Fruit fly (Drosophila melanogaster) whole organism, embryonic: Measurements from ENCODE around the gene Gga.
A peak's percentile ranks its signal among the peaks of the same experiment; 100 is the strongest.

Experiments used
- Adf1 ChIP-seq: fragments of 200-800 bp; sonication (Bioruptor generic); IDR thresholded peaks from 2 replicates; pipeline ENCODE4 v1.3.6; 2022; ENCODE audit warnings: missing biosample characterization, missing genetic modification characterization
- Bgb ChIP-seq: fragments of 200-800 bp; sonication (Bioruptor generic); IDR thresholded peaks from 2 replicates; pipeline ENCODE4 v1.3.6; 2022; ENCODE audit warnings: missing biosample characterization, missing genetic modification characterization; ENCODE audit not compliant: partially characterized antibody
- C15 ChIP-seq: fragments of 200-800 bp; sonication (Bioruptor generic); IDR thresholded peaks from 3 replicates; pipeline ENCODE4 v1.3.6; 2022; ENCODE audit warnings: missing biosample characterization, missing genetic modification characterization
- CG10462 ChIP-seq: fragments of 200-800 bp; sonication (Bioruptor generic); optimal IDR thresholded peaks from 2 replicates; lab custom pipeline; 2016; ENCODE audit warnings: missing biosample characterization, missing genetic modification characterization
- CG10654 ChIP-seq: fragments of 200-800 bp; sonication (Bioruptor generic); optimal IDR thresholded peaks from 2 replicates; lab custom pipeline; 2016; ENCODE audit warnings: missing biosample characterization, missing genetic modification characterization
- CG12236 ChIP-seq: fragments of 200-800 bp; sonication (Bioruptor generic); optimal IDR thresholded peaks from 2 replicates; lab custom pipeline; 2016; ENCODE audit warnings: missing biosample characterization, missing genetic modification characterization
- CG12299 ChIP-seq: fragments of 200-800 bp; sonication (Bioruptor generic); optimal IDR thresholded peaks from 2 replicates; lab custom pipeline; 2018; ENCODE audit warnings: missing biosample characterization, mild to moderate bottlenecking, missing genetic modification characterization
- CG16863 ChIP-seq: fragments of 200-800 bp; sonication (Bioruptor generic); optimal IDR thresholded peaks from 3 replicates; lab custom pipeline; 2016; ENCODE audit warnings: missing biosample characterization, missing genetic modification characterization
- CG1792 ChIP-seq: fragments of 200-800 bp; sonication (Bioruptor generic); optimal IDR thresholded peaks from 2 replicates; lab custom pipeline; 2016; ENCODE audit warnings: missing biosample characterization, missing genetic modification characterization
- CG31388 ChIP-seq: fragments of 200-800 bp; sonication (Bioruptor generic); optimal IDR thresholded peaks from 2 replicates; lab custom pipeline; 2016; ENCODE audit warnings: missing biosample characterization, missing genetic modification characterization
- CG3281 ChIP-seq: fragments of 200-800 bp; sonication (Bioruptor generic); optimal IDR thresholded peaks from 3 replicates; lab custom pipeline; 2017; ENCODE audit warnings: missing biosample characterization, mild to moderate bottlenecking, missing genetic modification characterization
- CG43689 ChIP-seq: fragments of 200-800 bp; sonication (Bioruptor generic); IDR thresholded peaks from 2 replicates; pipeline ENCODE4 v1.3.6; 2022; ENCODE audit warnings: missing biosample characterization, missing genetic modification characterization
- CG5180 ChIP-seq: fragments of 200-800 bp; sonication (Bioruptor generic); optimal IDR thresholded peaks from 3 replicates; lab custom pipeline; 2017; ENCODE audit warnings: missing biosample characterization, missing genetic modification characterization, mild to moderate bottlenecking, moderate library complexity, missing genetic modification reagents
- CG6791 ChIP-seq: fragments of 200-800 bp; sonication (Bioruptor generic); IDR thresholded peaks from 3 replicates; pipeline ENCODE4 v1.3.6; 2022; ENCODE audit warnings: missing biosample characterization, missing genetic modification characterization; ENCODE audit not compliant: partially characterized antibody
- CG7963 ChIP-seq: fragments of 200-800 bp; sonication (Bioruptor generic); IDR thresholded peaks from 3 replicates; pipeline ENCODE4 v1.3.6; 2022; ENCODE audit warnings: missing biosample characterization, missing genetic modification characterization; ENCODE audit not compliant: partially characterized antibody
- CG8359 ChIP-seq: fragments of 200-800 bp; sonication (Bioruptor generic); optimal IDR thresholded peaks from 2 replicates; lab custom pipeline; 2017; ENCODE audit warnings: missing biosample characterization, mild to moderate bottlenecking, missing genetic modification characterization, borderline replicate concordance
- CG8388 ChIP-seq: fragments of 200-800 bp; sonication (Bioruptor generic); optimal IDR thresholded peaks from 2 replicates; lab custom pipeline; 2019; ENCODE audit warnings: missing biosample characterization, mild to moderate bottlenecking, missing genetic modification characterization, moderate library complexity
- D19A ChIP-seq: fragments of 200-800 bp; optimal IDR thresholded peaks from 3 replicates; lab custom pipeline; 2019; ENCODE audit warnings: missing biosample characterization, mild to moderate bottlenecking, missing genetic modification characterization, moderate library complexity
- Dfd ChIP-seq, 2 experiments: fragments of >200 bp; optimal IDR thresholded peaks; 2 replicates each; lab custom pipeline; 2017; ENCODE audit warnings: missing biosample characterization in 2 of 2, missing genetic modification characterization in 2 of 2
- Dip2 ChIP-seq: fragments of 200-800 bp; sonication (Bioruptor generic); IDR thresholded peaks from 2 replicates; pipeline ENCODE4 v1.3.6; 2022; ENCODE audit warnings: missing biosample characterization, missing genetic modification characterization
- GATAe ChIP-seq: fragments of 200-800 bp; sonication (Bioruptor generic); conservative IDR thresholded peaks from 2 replicates; pipeline ENCODE4 v1.3.6; 2022; ENCODE audit warnings: missing biosample characterization, missing genetic modification characterization
- HLH4C ChIP-seq: fragments of 200-800 bp; sonication (Bioruptor generic); IDR thresholded peaks from 3 replicates; pipeline ENCODE4 v1.3.6; 2022; ENCODE audit warnings: missing biosample characterization, missing genetic modification characterization; ENCODE audit not compliant: partially characterized antibody
- HmgD ChIP-seq: fragments of 200-800 bp; sonication (Bioruptor generic); optimal IDR thresholded peaks from 3 replicates; lab custom pipeline; 2016; ENCODE audit warnings: missing biosample characterization, missing genetic modification characterization
- Lhr ChIP-seq: fragments of 200-800 bp; sonication (Bioruptor generic); optimal IDR thresholded peaks from 3 replicates; lab custom pipeline; 2017; ENCODE audit warnings: mild to moderate bottlenecking, missing biosample characterization, missing genetic modification reagents, missing genetic modification characterization
- MESR4 ChIP-seq: fragments of 200-800 bp; sonication (Bioruptor generic); optimal IDR thresholded peaks from 2 replicates; lab custom pipeline; 2018; ENCODE audit warnings: missing biosample characterization, mild to moderate bottlenecking, missing genetic modification characterization, moderate library complexity
- MTF-1 ChIP-seq: fragments of 200-800 bp; sonication (Bioruptor generic); optimal IDR thresholded peaks from 2 replicates; lab custom pipeline; 2018; ENCODE audit warnings: missing biosample characterization, mild to moderate bottlenecking, missing genetic modification characterization, borderline replicate concordance
- PHDP ChIP-seq: fragments of 200-800 bp; sonication (Bioruptor generic); optimal IDR thresholded peaks from 3 replicates; lab custom pipeline; 2018; ENCODE audit warnings: missing biosample characterization, mild to moderate bottlenecking, missing genetic modification characterization, moderate library complexity
- Poxn ChIP-seq: fragments of 200-800 bp; sonication (Bioruptor generic); IDR thresholded peaks from 2 replicates; pipeline ENCODE4 v1.3.6; 2022; ENCODE audit warnings: missing biosample characterization, missing genetic modification characterization
- Spps ChIP-seq: fragments of 200-800 bp; sonication (Bioruptor generic); optimal IDR thresholded peaks from 2 replicates; lab custom pipeline; 2018; ENCODE audit warnings: missing biosample characterization, mild to moderate bottlenecking, missing genetic modification characterization
- Taf1 ChIP-seq: fragments of 200-800 bp; sonication (Bioruptor generic); IDR thresholded peaks from 2 replicates; pipeline ENCODE4 v1.3.6; 2022; ENCODE audit warnings: missing biosample characterization, missing genetic modification characterization
- abd-A ChIP-seq: fragments of 200-800 bp; sonication (Bioruptor generic); optimal IDR thresholded peaks from 3 replicates; lab custom pipeline; 2019; ENCODE audit warnings: missing biosample characterization, mild to moderate bottlenecking, missing genetic modification characterization, moderate library complexity
- amos ChIP-seq: fragments of 200-800 bp; sonication (Bioruptor generic); IDR thresholded peaks from 2 replicates; pipeline ENCODE4 v1.3.6; 2022; ENCODE audit warnings: missing biosample characterization, missing genetic modification characterization; ENCODE audit not compliant: partially characterized antibody
- da ChIP-seq: fragments of 200-800 bp; sonication (Bioruptor generic); optimal IDR thresholded peaks from 2 replicates; lab custom pipeline; 2016; ENCODE audit warnings: missing biosample characterization, missing genetic modification characterization
- dpn ChIP-seq, 2 experiments: fragments of 200-800 bp; sonication (Bioruptor generic); optimal IDR thresholded peaks; 3 replicates each; lab custom pipeline; 2016; ENCODE audit warnings: missing biosample characterization in 2 of 2, missing genetic modification characterization in 2 of 2
- ewg ChIP-seq: fragments of 200-800 bp; sonication (Bioruptor generic); optimal IDR thresholded peaks from 3 replicates; lab custom pipeline; 2017; ENCODE audit warnings: mild to moderate bottlenecking, missing biosample characterization, missing genetic modification reagents, missing genetic modification characterization
- fd3F ChIP-seq: fragments of 200-800 bp; sonication (Bioruptor generic); optimal IDR thresholded peaks from 2 replicates; lab custom pipeline; 2018; ENCODE audit warnings: missing biosample characterization, mild to moderate bottlenecking, missing genetic modification characterization, moderate library complexity
- fu2 ChIP-seq: fragments of 200-800 bp; sonication (Bioruptor generic); optimal IDR thresholded peaks from 2 replicates; lab custom pipeline; 2016; ENCODE audit warnings: missing biosample characterization, missing genetic modification characterization
- jing ChIP-seq: fragments of 200-800 bp; sonication (Bioruptor generic); optimal IDR thresholded peaks from 2 replicates; lab custom pipeline; 2018; ENCODE audit warnings: missing biosample characterization, mild to moderate bottlenecking, missing genetic modification characterization
- klu ChIP-seq: fragments of 200-800 bp; sonication (Bioruptor generic); IDR thresholded peaks from 2 replicates; pipeline ENCODE4 v1.3.6; 2022; ENCODE audit warnings: missing biosample characterization, missing genetic modification characterization
- mam ChIP-seq: fragments of 200-800 bp; sonication (Bioruptor generic); optimal IDR thresholded peaks from 3 replicates; lab custom pipeline; 2016; ENCODE audit warnings: missing biosample characterization, missing genetic modification characterization
- nom ChIP-seq: fragments of 200-800 bp; sonication (Bioruptor generic); optimal IDR thresholded peaks from 2 replicates; lab custom pipeline; 2017; ENCODE audit warnings: missing biosample characterization, missing genetic modification characterization, mild to moderate bottlenecking, moderate library complexity, missing genetic modification reagents
- peb ChIP-seq: fragments of 200-800 bp; sonication (Bioruptor generic); IDR thresholded peaks from 2 replicates; pipeline ENCODE4 v1.3.6; 2022; ENCODE audit warnings: missing biosample characterization, missing genetic modification characterization
- row ChIP-seq: fragments of 200-800 bp; sonication (Bioruptor generic); IDR thresholded peaks from 3 replicates; pipeline ENCODE4 v1.3.6; 2022; ENCODE audit warnings: missing biosample characterization, missing genetic modification characterization
- shn ChIP-seq: fragments of 200-800 bp; sonication (Bioruptor generic); optimal IDR thresholded peaks from 3 replicates; lab custom pipeline; 2016; ENCODE audit warnings: missing biosample characterization, missing genetic modification characterization
- slbo ChIP-seq: fragments of 200-800 bp; sonication (Bioruptor generic); IDR thresholded peaks from 2 replicates; pipeline ENCODE4 v1.3.6; 2022; ENCODE audit warnings: missing biosample characterization, missing genetic modification characterization
- so ChIP-seq: fragments of 200-800 bp; sonication (Bioruptor generic); IDR thresholded peaks from 3 replicates; pipeline ENCODE4 v1.3.6; 2022; ENCODE audit warnings: missing biosample characterization, missing genetic modification characterization
- trh ChIP-seq: fragments of 200-800 bp; sonication (Bioruptor generic); optimal IDR thresholded peaks from 2 replicates; lab custom pipeline; 2016; ENCODE audit warnings: missing biosample characterization, missing genetic modification characterization
- tx ChIP-seq: fragments of 200-800 bp; sonication (Bioruptor generic); optimal IDR thresholded peaks from 2 replicates; lab custom pipeline; 2016; ENCODE audit warnings: missing biosample characterization, missing genetic modification characterization
- usp ChIP-seq: fragments of >200 bp; optimal IDR thresholded peaks from 2 replicates; lab custom pipeline; 2017; ENCODE audit warnings: missing biosample characterization, missing genetic modification characterization
- zf30C ChIP-seq: fragments of 200-800 bp; sonication (Bioruptor generic); optimal IDR thresholded peaks from 3 replicates; lab custom pipeline; 2018; ENCODE audit warnings: missing biosample characterization, mild to moderate bottlenecking, missing genetic modification characterization

Gga gene

dm6 chrX:9600083-9600817 is 580 bp upstream of the Gga start (continued):
- TF ChIP-seq fu2 (peak; percentile 50), CG12236 (GFP tag; lab: Kevin White, UChicago) (peak; percentile 35), amos (peak; percentile 9; the same call in 1 of the 2 replicates), row (GFP tag; lab: Robert Waterston, UW) (peak; percentile 80), jing (GFP tag; lab: Kevin White, UChicago) (no peak), CG43689 (0 out of 2 replicates have a peak, but pooled peaks have one; percentile 17), zf30C (GFP tag; lab: Kevin White, UChicago) (no peak), klu (GFP tag; lab: Robert Waterston, UW) (peak; percentile 60; the same call in 1 of the 2 replicates), dpn (GFP tag; optimal IDR thresholded peaks at IDR 0.05; lab: Kevin White, UChicago) (peak; percentile 71 to 78), MESR4 (GFP tag; lab: Kevin White, UChicago) (no peak), Lhr (peak; percentile 32), slbo (GFP tag; lab: Robert Waterston, UW) (peak; percentile 76), abd-A (peak; percentile 32), peb (GFP tag; lab: Robert Waterston, UW) (peak; percentile 39; the same call in 1 of the 2 replicates), trh (GFP tag; lab: Kevin White, UChicago) (peak; percentile 61), fd3F (peak; percentile 57), CG1792 (peak; percentile 32), HLH4C (GFP tag; lab: Robert Waterston, UW) (no peak), CG7963 (GFP tag; lab: Robert Waterston, UW) (no peak), CG3281 (peak; percentile 78)

- TF ChIP-seq ewg (GFP tag; lab: Kevin White, UChicago), result no peak
- TF ChIP-seq CG10654 (GFP tag; lab: Kevin White, UChicago), result no peak
- TF ChIP-seq CG12299 (tag; lab: Kevin White, UChicago), result no peak
- no peak for TF ChIP-seq CG8388 (GFP tag; lab: Kevin White, UChicago)
- no peak for TF ChIP-seq C15
- TF ChIP-seq CG6791 (GFP tag; lab: Robert Waterston, UW), result peak; percentile 69
- TF ChIP-seq CG10462 (GFP tag; lab: Kevin White, UChicago), result no peak
- TF ChIP-seq amos, result peak; percentile 69
- no peak for TF ChIP-seq Poxn
- TF ChIP-seq Dfd (GFP tag; optimal IDR thresholded peaks at IDR 0.05; lab: Kevin White, UChicago), result no peak
- no peak for TF ChIP-seq Dip2 (GFP tag; lab: Robert Waterston, UW)
- TF ChIP-seq Spps (tag; lab: Kevin White, UChicago), result no peak
- peak; percentile 65 for TF ChIP-seq Bgb (GFP tag; lab: Robert Waterston, UW)
- TF ChIP-seq Taf1 (GFP tag; lab: Robert Waterston, UW), result no peak
- TF ChIP-seq nom, result no peak
- TF ChIP-seq CG31388 (GFP tag; lab: Kevin White, UChicago), result no peak
- no peak for TF ChIP-seq Adf1 (GFP tag; lab: Robert Waterston, UW)
- TF ChIP-seq so (GFP tag; lab: Robert Waterston, UW), result no peak
- no peak for TF ChIP-seq tx (GFP tag; lab: Kevin White, UChicago)
- no peak for TF ChIP-seq HmgD
- TF ChIP-seq mam, result no peak
- no peak for TF ChIP-seq PHDP
- no peak for TF ChIP-seq shn (GFP tag; lab: Kevin White, UChicago)
- no peak for TF ChIP-seq MTF-1 (GFP tag; lab: Kevin White, UChicago)
- TF ChIP-seq da (GFP tag; lab: Kevin White, UChicago), result no peak
- no peak for TF ChIP-seq D19A (tag; lab: Kevin White, UChicago)
- no peak for TF ChIP-seq GATAe (GFP tag; lab: Robert Waterston, UW)
- TF ChIP-seq CG5180 (GFP tag; lab: Kevin White, UChicago), result no peak
- TF ChIP-seq usp (GFP tag; lab: Kevin White, UChicago), result no peak
- no peak for TF ChIP-seq CG16863
- TF ChIP-seq CG8359 (GFP tag; lab: Kevin White, UChicago), result no peak
These were observed 5.0 kb downstream of the Gga start, which contains the start of gene Lst8 for dm6 chrX:9605783-9606182. TSS of gene Lst8 (minus strand) at chrX:9605969.
